Fruit fly (Drosophila melanogaster) whole organism, larva: Measurements from ENCODE around the gene spn-B.

Source experiments
- noc ChIP-seq: fragments of 200-800 bp; sonication (Bioruptor generic); optimal IDR thresholded peaks from 3 replicates; lab custom pipeline; 2019; ENCODE audit warnings: missing biosample characterization, mild to moderate bottlenecking, missing genetic modification characterization, moderate library complexity

The spn-B gene

dm6 chr3R:14363172-14363571 lies 35.3 kb downstream of the spn-B start:
- no peak for TF ChIP-seq noc (tag; lab: Kevin White, UChicago)

- TF ChIP-seq noc (tag; lab: Kevin White, UChicago): no peak
These were observed 36.3 kb downstream of the spn-B start for dm6 chr3R:14364156-14364555.

dm6 chr3R:14365918-14366317 lies 38.1 kb downstream of the spn-B start:
- TF ChIP-seq noc (tag; lab: Kevin White, UChicago): no peak

- no peak for TF ChIP-seq noc (tag; lab: Kevin White, UChicago)
These were observed 39.0 kb downstream of the spn-B start for dm6 chr3R:14366882-14367281.

- peak; percentile 6 for TF ChIP-seq noc (tag; lab: Kevin White, UChicago)
These were observed 41.8 kb downstream of the spn-B start for dm6 chr3R:14369481-14370198.

- no peak for TF ChIP-seq noc (tag; lab: Kevin White, UChicago)
These were observed 42.5 kb downstream of the spn-B start for dm6 chr3R:14370199-14370933.

dm6 chr3R:14371133-14371676 lies 43.4 kb downstream of the spn-B start:
- no peak for TF ChIP-seq noc (tag; lab: Kevin White, UChicago)

dm6 chr3R:14372815-14373191 lies 45.0 kb downstream of the spn-B start, which contains the start of gene NK7.1:
Gene NK7.1, minus strand, starts transcription at chr3R:14372951.
- no peak for TF ChIP-seq noc (tag; lab: Kevin White, UChicago)

- TF ChIP-seq noc (tag; lab: Kevin White, UChicago): peak; percentile 49
These were observed 45.5 kb downstream of the spn-B start for dm6 chr3R:14373192-14373827.

- TF ChIP-seq noc (tag; lab: Kevin White, UChicago): no peak
These were observed 46.0 kb downstream of the spn-B start for dm6 chr3R:14373828-14374217.
